Fruit fly (Drosophila melanogaster): ENCODE data around the gene CG31358.
A peak's percentile ranks its signal among the peaks of the same experiment; 100 is the strongest.

Gene CG31358

DNA sequence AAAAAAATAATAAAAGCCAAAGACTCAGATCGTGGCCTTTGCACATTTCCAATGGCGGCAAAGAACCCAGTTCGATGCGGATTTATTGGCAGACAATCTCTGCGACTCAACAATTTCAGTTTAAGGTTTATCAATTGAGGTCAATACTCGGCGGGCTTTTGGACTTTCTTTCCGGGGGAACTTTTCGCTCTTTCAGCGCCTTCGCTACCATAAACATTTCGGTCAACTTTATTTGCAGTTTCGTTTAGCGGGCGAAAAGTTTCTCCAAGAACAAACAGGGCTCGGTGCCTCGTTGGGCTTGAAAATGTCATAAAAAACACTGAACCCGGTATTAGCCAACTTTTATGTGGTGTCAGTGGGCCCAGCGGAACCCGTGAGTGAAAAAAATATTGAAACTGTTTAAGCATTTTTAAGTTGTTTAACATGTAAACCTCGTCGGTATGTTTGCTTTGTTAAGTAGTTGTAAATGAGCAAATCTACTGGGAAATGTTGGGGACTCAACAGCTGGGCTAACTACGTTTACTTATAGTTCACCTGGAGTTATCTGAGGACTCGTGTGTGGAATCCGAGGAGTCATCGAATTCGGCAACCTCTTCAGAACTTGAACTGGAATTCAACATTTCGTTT is 39.9 kb downstream of the CG31358 start:
- no peak for TF ChIP-seq CG17801 (GFP tag; optimal IDR thresholded peaks at IDR 0.05; ENCODE audit: partially characterized antibody)

DNA sequence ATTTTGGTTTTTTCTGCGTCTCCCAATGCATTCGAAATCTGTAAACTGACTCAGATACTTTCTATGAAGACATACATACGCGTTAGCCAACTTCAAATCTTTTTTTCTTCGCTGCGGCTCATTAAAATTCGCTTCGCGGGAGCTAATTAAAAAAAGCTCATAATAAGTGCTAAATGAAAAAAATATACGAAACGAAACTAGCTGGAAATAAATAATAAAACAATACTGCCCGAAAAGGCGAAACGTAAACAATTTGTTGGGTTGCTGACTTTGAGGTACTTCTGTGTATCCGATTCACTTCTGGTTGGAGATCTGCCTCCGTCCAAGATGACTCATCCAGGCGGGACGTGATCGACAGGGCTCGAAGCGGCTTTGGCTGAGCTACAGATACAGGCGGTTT is 41.6 kb downstream of the CG31358 start:
- TF ChIP-seq CG17801 (GFP tag; optimal IDR thresholded peaks at IDR 0.05; ENCODE audit: partially characterized antibody), result no peak

DNA sequence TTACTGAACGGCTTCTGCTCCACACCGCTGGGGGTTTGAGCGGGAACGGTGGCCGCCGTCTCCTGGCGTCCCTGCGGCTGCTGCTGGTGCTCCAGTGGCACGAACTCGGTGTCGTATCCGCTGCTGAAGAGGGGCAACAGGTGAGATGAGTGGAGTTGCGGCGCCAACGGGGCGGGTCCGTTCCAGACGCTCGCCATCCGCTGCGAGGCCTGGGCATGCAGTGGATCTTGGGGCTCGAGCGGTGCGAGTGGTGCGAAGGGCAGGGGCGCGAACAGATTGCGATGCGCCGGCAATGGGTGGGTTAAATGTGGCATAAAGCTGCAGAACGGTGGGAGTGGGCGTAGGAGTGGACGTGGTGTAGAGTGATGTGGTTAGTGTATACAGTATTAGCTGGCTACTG is 42.4 kb downstream of the CG31358 start:
- no peak for TF ChIP-seq CG17801 (GFP tag; optimal IDR thresholded peaks at IDR 0.05; ENCODE audit: partially characterized antibody)

DNA sequence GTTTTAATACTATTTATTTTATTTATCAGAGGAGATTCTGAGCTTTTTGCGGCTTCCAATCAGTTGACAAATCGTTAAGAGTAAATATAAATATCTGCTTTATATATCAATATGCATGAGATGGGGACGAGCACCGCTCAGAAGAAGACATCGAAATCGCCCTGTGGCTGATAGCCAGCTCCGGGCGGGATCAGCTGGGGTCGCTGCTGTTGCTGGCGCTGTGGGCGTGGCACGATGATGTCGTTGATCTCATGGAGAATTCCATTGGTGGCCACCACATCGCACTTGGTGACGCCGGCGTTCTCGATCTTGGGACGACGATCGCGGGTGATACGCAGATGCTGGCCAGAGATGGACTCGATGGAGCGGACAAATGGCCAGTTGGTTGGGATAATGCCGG is 46.7 kb downstream of the CG31358 start:
- TF ChIP-seq CG17801 (GFP tag; optimal IDR thresholded peaks at IDR 0.05; ENCODE audit: partially characterized antibody), result no peak

DNA sequence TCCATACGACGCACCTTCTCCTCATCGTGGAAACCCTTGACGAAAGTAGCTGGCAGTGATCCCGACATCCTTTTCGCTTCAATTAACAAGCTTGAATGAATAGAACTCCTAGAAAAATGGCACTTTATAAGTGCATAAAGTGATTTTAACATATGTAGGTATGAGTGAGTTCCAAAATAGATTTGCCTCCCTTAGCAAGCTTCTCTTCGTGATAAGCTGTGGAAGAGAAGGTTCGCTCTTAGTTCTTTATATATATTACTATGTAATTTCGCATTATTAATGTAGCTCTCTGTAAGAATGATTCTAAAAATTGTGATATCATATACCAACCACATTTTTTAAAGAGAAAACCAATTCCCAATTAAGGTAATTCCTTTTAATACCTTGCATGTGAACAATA is 47.1 kb downstream of the CG31358 start, which contains the start of gene CG3397:
Gene CG3397 (minus strand): TSS at position 101 of the 400 bp plus-strand sequence.
- TF ChIP-seq CG17801 (GFP tag; optimal IDR thresholded peaks at IDR 0.05; ENCODE audit: partially characterized antibody), result no peak

DNA sequence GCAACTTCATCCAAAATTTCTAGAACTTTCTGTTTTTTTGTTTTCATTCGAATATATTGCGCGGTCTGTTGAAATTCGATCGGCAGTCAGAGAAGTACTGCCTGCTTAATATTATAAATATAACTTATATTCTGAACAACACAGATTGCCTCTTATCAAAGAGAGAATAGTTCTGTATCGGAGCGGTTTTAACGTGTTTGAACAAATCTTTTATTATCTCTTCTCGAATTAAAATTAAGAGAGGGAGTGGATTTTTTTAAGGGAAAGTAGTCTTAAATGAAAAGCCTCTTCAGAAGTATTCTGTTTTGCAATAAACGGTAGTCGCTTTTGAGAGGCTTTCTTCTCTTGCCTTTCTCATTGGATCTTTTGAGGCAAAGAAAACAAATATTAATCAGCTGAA is 49.0 kb downstream of the CG31358 start:
- no peak for TF ChIP-seq CG17801 (GFP tag; optimal IDR thresholded peaks at IDR 0.05; ENCODE audit: partially characterized antibody)

DNA sequence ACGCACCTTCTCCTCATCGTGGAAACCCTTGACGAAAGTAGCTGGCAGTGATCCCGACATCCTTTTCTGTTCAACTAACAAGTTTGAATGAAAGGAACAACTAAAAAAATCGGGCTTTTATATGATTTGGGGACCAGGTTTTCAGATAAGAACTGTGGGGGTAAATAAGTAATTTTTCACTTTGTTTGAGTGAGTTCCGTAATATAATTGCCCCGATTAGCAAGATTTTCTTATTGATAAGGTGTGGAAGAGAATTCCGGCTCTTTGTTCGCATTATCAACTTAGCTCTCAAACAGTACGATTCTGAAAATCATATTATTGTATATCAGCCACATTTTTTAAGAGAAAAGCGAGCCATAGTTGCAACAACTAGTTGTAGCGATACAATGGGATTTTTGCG is 49.6 kb downstream of the CG31358 start, which contains the start of gene CG12224:
Gene CG12224 (minus strand): TSS at position 101 of the 400 bp plus-strand sequence.
- no peak for TF ChIP-seq CG17801 (GFP tag; optimal IDR thresholded peaks at IDR 0.05; ENCODE audit: partially characterized antibody)

DNA sequence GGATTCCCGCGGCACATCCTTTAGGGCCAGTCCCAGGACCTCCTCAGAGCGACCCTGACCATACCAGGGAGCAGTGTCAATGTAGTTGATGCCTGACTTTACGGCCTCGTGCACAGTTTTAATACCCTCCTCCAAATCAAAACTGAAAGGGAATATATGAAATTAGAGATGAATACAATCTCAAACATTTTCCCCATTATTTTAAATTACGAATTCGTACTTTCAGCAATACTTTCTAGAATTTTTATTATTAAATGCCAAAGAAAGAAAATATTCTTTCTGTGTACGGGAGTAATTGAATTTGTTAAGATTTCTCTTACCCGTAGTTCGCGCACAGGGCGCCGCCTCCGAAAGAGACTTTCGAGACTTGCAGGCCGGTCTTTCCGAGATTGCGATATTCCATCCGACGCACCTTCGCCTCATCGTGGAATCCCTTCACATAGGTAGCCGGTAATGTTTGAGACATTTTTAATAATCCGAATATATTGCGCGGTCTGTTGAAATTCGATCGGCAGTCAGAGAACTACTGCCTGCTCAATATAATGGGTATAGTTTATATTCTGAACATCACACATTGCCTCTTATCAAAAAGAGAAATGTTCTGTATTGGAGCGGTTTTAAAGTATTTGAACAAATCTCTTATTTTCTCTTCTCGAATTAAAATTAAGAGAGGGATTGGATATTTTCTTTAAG is 51.5 kb downstream of the CG31358 start, which contains the start of gene CG18547:
Gene CG18547 (minus strand): TSS at position 512 of the 693 bp plus-strand sequence.
- peak; percentile 11 for TF ChIP-seq CG17801 (GFP tag; optimal IDR thresholded peaks at IDR 0.05; ENCODE audit: partially characterized antibody)

DNA sequence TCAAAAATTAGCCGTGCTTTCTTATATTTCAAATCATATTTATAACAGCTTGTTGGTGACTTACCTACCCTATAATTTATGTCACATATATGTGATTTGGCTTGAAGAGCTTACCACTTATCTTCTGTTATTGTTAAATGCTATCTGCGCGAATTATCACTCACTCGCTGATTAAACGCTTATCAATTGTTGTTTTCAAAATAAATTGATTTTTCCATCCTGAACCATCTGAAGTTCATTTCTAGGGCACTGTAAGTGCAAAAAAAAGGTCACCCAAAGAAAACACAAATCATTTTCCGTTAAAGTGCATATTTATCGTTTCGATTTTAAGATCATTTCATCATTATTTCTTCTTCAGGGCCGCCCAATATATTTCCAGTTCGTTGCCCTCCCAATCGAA is 53.3 kb downstream of the CG31358 start:
- no peak for TF ChIP-seq CG17801 (GFP tag; optimal IDR thresholded peaks at IDR 0.05; ENCODE audit: partially characterized antibody)
